Worm (Caenorhabditis elegans) whole organism, L1 larva: ENCODE data around the gene gck-4.

Source experiments
- C16A3.4 ChIP-seq: fragments of 150-350 bp; optimal IDR thresholded peaks from 2 replicates; lab custom pipeline; 2014; ENCODE audit warnings: missing biosample characterization, missing genetic modification characterization
- C34B4.2 ChIP-seq: sonication (generic microtip); optimal IDR thresholded peaks from 2 replicates; lab custom pipeline; 2017; ENCODE audit warnings: mild to moderate bottlenecking, missing genetic modification characterization, missing compliant biosample characterization
- Y116A8C.19 ChIP-seq: sonication (generic microtip); optimal IDR thresholded peaks from 2 replicates; lab custom pipeline; 2016; ENCODE audit warnings: missing compliant biosample characterization, missing genetic modification characterization, borderline replicate concordance
- aha-1 ChIP-seq: fragments of 150-350 bp; optimal IDR thresholded peaks from 2 replicates; lab custom pipeline; 2014; ENCODE audit warnings: missing biosample characterization, missing genetic modification characterization
- alr-1 ChIP-seq: fragments of 200-800 bp; sonication (Bioruptor generic); optimal IDR thresholded peaks from 2 replicates; lab custom pipeline; 2018; ENCODE audit warnings: borderline replicate concordance, mild to moderate bottlenecking, missing genetic modification characterization, missing compliant biosample characterization
- blmp-1 ChIP-seq: fragments of 150-350 bp; optimal IDR thresholded peaks from 2 replicates; lab custom pipeline; 2014; ENCODE audit warnings: missing biosample characterization, missing genetic modification characterization
- dpl-1 ChIP-seq, 3 experiments: fragments of 150-350 bp in 2 of 3; sonication (generic microtip) in 1 of 3; optimal IDR thresholded peaks; 2 replicates each; lab custom pipeline; 2014 to 2017; ENCODE audit warnings: missing biosample characterization in 3 of 3, missing genetic modification characterization in 3 of 3, missing genetic modification reagents in 3 of 3
- dsc-1 ChIP-seq: sonication (generic microtip); optimal IDR thresholded peaks from 2 replicates; lab custom pipeline; 2016; ENCODE audit warnings: mild to moderate bottlenecking, missing genetic modification characterization, missing compliant biosample characterization
- efl-1 ChIP-seq, 4 experiments: fragments of 150-350 bp; optimal IDR thresholded peaks in 3 of 4; peaks in 1 of 4; 1 replicate in 1 of 4; 2 replicates in 3 of 4; lab custom pipeline; 2014; ENCODE audit warnings: missing biosample characterization in 2 of 4, missing genetic modification characterization in 2 of 4, missing genetic modification reagents in 2 of 4
- egl-13 ChIP-seq: sonication (generic microtip); optimal IDR thresholded peaks from 2 replicates; lab custom pipeline; 2016; ENCODE audit warnings: missing genotype, missing genetic modification reagents, missing genetic modification characterization, missing compliant biosample characterization
- egl-27 ChIP-seq, 2 experiments: fragments of 150-350 bp in 1 of 2; sonication (generic microtip); optimal IDR thresholded peaks; 3 replicates each; lab custom pipeline; 2017 to 2018; ENCODE audit warnings: missing biosample characterization in 2 of 2, missing genetic modification characterization in 2 of 2, missing genetic modification reagents in 2 of 2
- elt-2 ChIP-seq: sonication (generic microtip); optimal IDR thresholded peaks from 2 replicates; lab custom pipeline; 2016; ENCODE audit warnings: missing genetic modification characterization, mild to moderate bottlenecking, inconsistent platforms, missing compliant biosample characterization, missing genetic modification reagents
- fkh-4 ChIP-seq: sonication (generic microtip); optimal IDR thresholded peaks from 2 replicates; lab custom pipeline; 2016; ENCODE audit warnings: missing compliant biosample characterization, missing genetic modification characterization, borderline replicate concordance
- fkh-8 ChIP-seq: sonication (generic microtip); optimal IDR thresholded peaks from 2 replicates; lab custom pipeline; 2016; ENCODE audit warnings: mild to moderate bottlenecking, missing genetic modification characterization, missing compliant biosample characterization
- grh-1 ChIP-seq: fragments of 200-800 bp; sonication (Bioruptor generic); IDR thresholded peaks from 2 replicates; pipeline ENCODE4 v1.3.6; 2022; ENCODE audit warnings: missing genetic modification reagents, missing genetic modification characterization, missing compliant biosample characterization
- hlh-17 ChIP-seq: fragments of 200-800 bp; sonication (Bioruptor generic); optimal IDR thresholded peaks from 2 replicates; lab custom pipeline; 2018; ENCODE audit warnings: missing genetic modification characterization, mild to moderate bottlenecking, missing compliant biosample characterization, moderate library complexity, borderline replicate concordance
- hlh-4 ChIP-seq: sonication (generic microtip); optimal IDR thresholded peaks from 2 replicates; lab custom pipeline; 2016; ENCODE audit warnings: mild to moderate bottlenecking, missing genetic modification characterization, missing compliant biosample characterization
- irx-1 ChIP-seq: sonication (generic microtip); optimal IDR thresholded peaks from 2 replicates; lab custom pipeline; 2016; ENCODE audit warnings: missing genetic modification characterization, missing compliant biosample characterization
- isw-1 ChIP-seq: fragments of 200-800 bp; sonication (Bioruptor generic); IDR thresholded peaks from 2 replicates; pipeline ENCODE4 v1.3.6; 2022; ENCODE audit warnings: missing genetic modification characterization, missing compliant biosample characterization
- jun-1 ChIP-seq: fragments of 150-350 bp; optimal IDR thresholded peaks from 2 replicates; lab custom pipeline; 2014; ENCODE audit warnings: missing biosample characterization, missing genetic modification reagents, missing genetic modification characterization
- lin-14 ChIP-seq: fragments of 200-800 bp; sonication (Bioruptor generic); optimal IDR thresholded peaks from 2 replicates; lab custom pipeline; 2018; ENCODE audit warnings: mild to moderate bottlenecking, missing genetic modification characterization, moderate library complexity, missing compliant biosample characterization
- lin-15B ChIP-seq: fragments of 150-350 bp; sonication (generic microtip); optimal IDR thresholded peaks from 3 replicates; lab custom pipeline; 2014; ENCODE audit warnings: missing biosample characterization, missing genetic modification characterization
- lir-3 ChIP-seq: sonication (generic microtip); optimal IDR thresholded peaks from 2 replicates; lab custom pipeline; 2016; ENCODE audit warnings: mild to moderate bottlenecking, missing genetic modification characterization, moderate library complexity, missing compliant biosample characterization; ENCODE audit not compliant: poor library complexity
- mab-9 ChIP-seq: fragments of 200-800 bp; sonication (Bioruptor generic); IDR thresholded peaks from 2 replicates; pipeline ENCODE4 v1.3.6; 2022; ENCODE audit warnings: missing genetic modification reagents, missing genetic modification characterization, missing compliant biosample characterization
- mdl-1 ChIP-seq, 2 experiments: fragments of 150-350 bp; optimal IDR thresholded peaks; 2 replicates each; lab custom pipeline; 2014 to 2017; ENCODE audit warnings: missing biosample characterization in 2 of 2, missing genetic modification characterization in 2 of 2, inconsistent platforms in 1 of 2
- mep-1 ChIP-seq: fragments of 150-350 bp; optimal IDR thresholded peaks from 2 replicates; lab custom pipeline; 2014; ENCODE audit warnings: missing biosample characterization, missing genetic modification characterization
- nhr-20 ChIP-seq: sonication (generic microtip); optimal IDR thresholded peaks from 2 replicates; lab custom pipeline; 2016; ENCODE audit warnings: mild to moderate bottlenecking, missing genetic modification characterization, missing compliant biosample characterization
- nhr-47 ChIP-seq: sonication (generic microtip); optimal IDR thresholded peaks from 2 replicates; lab custom pipeline; 2016; ENCODE audit warnings: mild to moderate bottlenecking, missing genetic modification characterization, moderate library complexity, missing compliant biosample characterization
- nhr-76 ChIP-seq: sonication (generic microtip); optimal IDR thresholded peaks from 2 replicates; lab custom pipeline; 2017; ENCODE audit warnings: missing biosample characterization, missing genetic modification characterization
- nhr-77 ChIP-seq: fragments of 150-350 bp; optimal IDR thresholded peaks from 2 replicates; lab custom pipeline; 2014; ENCODE audit warnings: missing biosample characterization, missing genetic modification characterization
- nhr-84 ChIP-seq: sonication (generic microtip); optimal IDR thresholded peaks from 2 replicates; lab custom pipeline; 2017; ENCODE audit warnings: missing biosample characterization, missing genetic modification characterization
- rnt-1 ChIP-seq: sonication (generic microtip); optimal IDR thresholded peaks from 2 replicates; lab custom pipeline; 2016; ENCODE audit warnings: mild to moderate bottlenecking, missing genetic modification characterization, moderate library complexity, missing compliant biosample characterization
- skn-1 ChIP-seq: fragments of 150-350 bp; optimal IDR thresholded peaks from 2 replicates; lab custom pipeline; 2014; ENCODE audit warnings: missing biosample characterization, missing genetic modification characterization
- sox-4 ChIP-seq: sonication (generic microtip); optimal IDR thresholded peaks from 2 replicates; lab custom pipeline; 2016; ENCODE audit warnings: missing genetic modification characterization, missing compliant biosample characterization
- sptf-1 ChIP-seq: fragments of 150-350 bp; optimal IDR thresholded peaks from 2 replicates; lab custom pipeline; 2014; ENCODE audit warnings: missing biosample characterization, missing genetic modification characterization
- swsn-7 ChIP-seq: sonication (generic microtip); optimal IDR thresholded peaks from 2 replicates; lab custom pipeline; 2016; ENCODE audit warnings: missing genetic modification characterization, missing compliant biosample characterization
- unc-130 ChIP-seq: fragments of 150-350 bp; optimal IDR thresholded peaks from 2 replicates; lab custom pipeline; 2017; ENCODE audit warnings: missing biosample characterization, missing genetic modification characterization, inconsistent platforms
- unc-86 ChIP-seq: sonication (generic microtip); optimal IDR thresholded peaks from 2 replicates; lab custom pipeline; 2016; ENCODE audit warnings: missing genetic modification characterization, missing compliant biosample characterization
- vab-15 ChIP-seq: sonication (generic microtip); optimal IDR thresholded peaks from 2 replicates; lab custom pipeline; 2017; ENCODE audit warnings: missing genotype, mild to moderate bottlenecking, missing genetic modification characterization, missing compliant biosample characterization
- zag-1 ChIP-seq: fragments of 150-350 bp; optimal IDR thresholded peaks from 2 replicates; lab custom pipeline; 2014; ENCODE audit warnings: missing biosample characterization, missing genetic modification characterization
- zip-4 ChIP-seq: fragments of 200-800 bp; sonication (Bioruptor generic); optimal IDR thresholded peaks from 2 replicates; lab custom pipeline; 2018; ENCODE audit warnings: mild to moderate bottlenecking, missing genetic modification characterization, moderate library complexity, missing compliant biosample characterization
- ztf-4 ChIP-seq: fragments of 150-350 bp; optimal IDR thresholded peaks from 2 replicates; lab custom pipeline; 2014; ENCODE audit warnings: missing biosample characterization, missing genetic modification characterization

Gene gck-4

ce11 chrX:13726874-13727343 lies 49.9 kb downstream of the gck-4 start, which contains the start of gene pix-1 (continued):
- no peak for TF ChIP-seq sox-4 (tag; lab: Kevin White, UChicago)
- peak; percentile 26 for TF ChIP-seq jun-1 (tag; lab: Kevin White, UChicago)
- TF ChIP-seq nhr-77, result peak; percentile 27
- TF ChIP-seq mab-9, result no peak
- peak; percentile 19 for TF ChIP-seq fkh-4 (tag; lab: Kevin White, UChicago)
- TF ChIP-seq rnt-1, result peak; percentile 86
- TF ChIP-seq lin-14 (GFP tag; lab: Kevin White, UChicago), result peak; percentile 93
- TF ChIP-seq lir-3 (tag; lab: Kevin White, UChicago), result peak; percentile 2
- peak; percentile 2 for TF ChIP-seq unc-86 (tag; lab: Kevin White, UChicago)
- peak; percentile 65 for TF ChIP-seq nhr-47 (tag; lab: Kevin White, UChicago)
- peak; percentile 22; the same call in 1 of the 2 replicates for TF ChIP-seq isw-1 (GFP tag; lab: Robert Waterston, UW)
- no peak for TF ChIP-seq nhr-84
- peak; percentile 38 for TF ChIP-seq skn-1 (tag; lab: Kevin White, UChicago)
- TF ChIP-seq sptf-1 (tag; lab: Kevin White, UChicago), result no peak
- TF ChIP-seq C16A3.4 (tag; lab: Kevin White, UChicago), result peak; percentile 52
- TF ChIP-seq vab-15, result no peak
- no peak for TF ChIP-seq hlh-4
- TF ChIP-seq egl-27 (tag; optimal IDR thresholded peaks at IDR 0.05; lab: Kevin White, UChicago), result no peak
- no peak for TF ChIP-seq ztf-4
- peak; percentile 83 for TF ChIP-seq unc-130 (tag; lab: Kevin White, UChicago)
- peak in 1 of 2 experiments; percentile 55 for TF ChIP-seq mdl-1 (tag; optimal IDR thresholded peaks at IDR 0.05; lab: Kevin White, UChicago)
- TF ChIP-seq C34B4.2 (tag; lab: Kevin White, UChicago), result no peak
- TF ChIP-seq aha-1 (tag; lab: Kevin White, UChicago), result no peak
- peak; percentile 18 for TF ChIP-seq lin-15B (tag; lab: Kevin White, UChicago)
- TF ChIP-seq swsn-7 (tag; lab: Kevin White, UChicago), result peak; percentile 69
- no peak for TF ChIP-seq nhr-76 (tag; lab: Kevin White, UChicago)
- TF ChIP-seq nhr-20 (tag; lab: Kevin White, UChicago), result peak; percentile 69
- TF ChIP-seq dsc-1, result peak; percentile 86
- no peak for TF ChIP-seq zag-1 (tag; lab: Kevin White, UChicago)
- no peak for TF ChIP-seq alr-1 (tag; lab: Kevin White, UChicago)
- TF ChIP-seq irx-1, result peak; percentile 34
- TF ChIP-seq egl-13 (tag; lab: Kevin White, UChicago), result no peak
- TF ChIP-seq efl-1 (optimal IDR thresholded peaks at IDR 0.05; lab: Kevin White, UChicago), result peak; percentile 47 to 52
- peak; percentile 28 to 63 for TF ChIP-seq efl-1 (GFP tag; optimal IDR thresholded peaks at IDR 0.05 in 1 of 2; lab: Kevin White, UChicago)
- peak; percentile 8 for TF ChIP-seq elt-2 (tag; lab: Kevin White, UChicago)
- TF ChIP-seq dpl-1 (GFP tag; optimal IDR thresholded peaks at IDR 0.05; lab: Kevin White, UChicago), result peak; percentile 15 to 42 (median 22)
- no peak for TF ChIP-seq Y116A8C.19 (tag; lab: Kevin White, UChicago)
- peak; percentile 25 for TF ChIP-seq fkh-8 (tag; lab: Kevin White, UChicago)
- TF ChIP-seq zip-4, result no peak
- peak; percentile 58 for TF ChIP-seq blmp-1 (tag; lab: Kevin White, UChicago)

ce11 chrX:13728991-13729390 lies 52.0 kb downstream of the gck-4 start:
- TF ChIP-seq grh-1 (GFP tag; lab: Robert Waterston, UW) (no peak), hlh-17 (no peak), mep-1 (tag; lab: Kevin White, UChicago) (no peak)
- TF ChIP-seq, all 84 proteins: peak for 0
